Fruit fly (Drosophila melanogaster): ENCODE results near the gene CG13950.
A peak's percentile ranks its signal among the peaks of the same experiment; 100 is the strongest.

CG13950 gene

DNA sequence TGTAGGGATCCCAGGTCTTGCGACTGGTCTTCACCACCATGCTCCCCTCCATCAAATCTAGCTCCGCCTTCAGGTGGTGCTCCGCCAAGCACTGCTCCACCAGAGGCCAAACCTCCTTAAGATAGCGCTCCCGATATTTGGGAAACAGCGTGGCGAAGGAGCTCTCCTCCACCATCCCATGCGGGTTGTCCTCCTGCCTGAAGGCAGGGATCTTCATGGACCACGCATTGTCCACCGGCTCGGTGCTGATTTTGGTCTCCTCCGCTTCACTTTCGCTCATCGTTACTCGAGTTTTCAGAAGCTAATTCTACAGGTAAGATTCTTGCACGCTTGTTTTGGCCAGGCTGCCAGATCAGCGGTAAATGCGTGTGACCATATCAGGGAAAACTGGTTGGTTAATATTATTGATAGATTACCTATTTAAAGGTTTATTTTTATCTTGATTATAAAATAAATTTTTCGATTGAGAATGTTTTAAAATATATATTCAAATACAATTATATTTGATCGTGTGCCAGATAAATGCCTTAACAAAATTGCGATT is 9.6 kb downstream of the CG13950 start, which contains the start of gene dbe (continued):
- TF ChIP-seq scrt (GFP tag; optimal IDR thresholded peaks at IDR 0.05) (peak; percentile 57), pzg (GFP tag; optimal IDR thresholded peaks at IDR 0.05) (peak; percentile 37)

DNA sequence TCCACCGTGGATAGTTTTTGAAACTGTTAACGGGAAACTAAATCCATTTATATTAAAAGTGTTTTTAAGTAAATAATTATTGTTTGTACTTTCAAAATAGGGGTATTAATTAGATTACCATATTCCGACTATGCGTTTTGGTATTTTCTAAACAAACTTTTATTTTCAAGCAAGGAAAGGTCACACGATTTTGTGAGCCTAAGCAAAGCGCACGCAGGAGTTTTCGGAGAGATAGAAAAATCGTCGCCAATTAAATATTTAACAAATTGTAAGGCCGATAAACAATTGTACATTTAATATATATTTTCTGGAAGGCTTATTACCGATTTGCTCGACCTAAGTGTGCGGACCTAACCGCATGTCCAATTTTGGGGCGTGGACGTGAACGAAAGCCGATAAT is 10.3 kb downstream of the CG13950 start, which contains the start of gene PNUTS:
PNUTS (plus strand) TSS at position 181 of the 400 bp plus-strand sequence.
- peak; percentile 6 for TF ChIP-seq CG17568 (GFP tag; optimal IDR thresholded peaks at IDR 0.05)
- TF ChIP-seq CG14710 (tag; optimal IDR thresholded peaks at IDR 0.05) = no peak
- no peak for TF ChIP-seq MBD-R2 (GFP tag; IDR thresholded peaks at IDR 0.05)
- no peak for TF ChIP-seq CG4328 (GFP tag; optimal IDR thresholded peaks at IDR 0.05)
- no peak for TF ChIP-seq ase (GFP tag; IDR thresholded peaks at IDR 0.05)
- peak; percentile 25 for TF ChIP-seq pzg (GFP tag; optimal IDR thresholded peaks at IDR 0.05)
- 0 out of 4 replicates have a peak, but pooled peaks have one; percentile 6 for TF ChIP-seq Dll (GFP tag; IDR thresholded peaks at IDR 0.05; ENCODE audit: partially characterized antibody)
- TF ChIP-seq CG2875 (GFP tag; optimal IDR thresholded peaks at IDR 0.05) = no peak
- TF ChIP-seq CG2712 (tag; optimal IDR thresholded peaks at IDR 0.05) = no peak
- peak; percentile 74 for TF ChIP-seq wek (GFP tag; optimal IDR thresholded peaks at IDR 0.05)
- TF ChIP-seq Dp (GFP tag; optimal IDR thresholded peaks at IDR 0.05) = peak; percentile 56
- no peak for TF ChIP-seq CG13624 (GFP tag; optimal IDR thresholded peaks at IDR 0.05)
- TF ChIP-seq CG6272 (GFP tag; IDR thresholded peaks at IDR 0.05) = no peak
- TF ChIP-seq CG7556 (GFP tag; optimal IDR thresholded peaks at IDR 0.05) = no peak
- no peak for TF ChIP-seq schlank (tag; optimal IDR thresholded peaks at IDR 0.05)
- no peak for TF ChIP-seq CG8290 (GFP tag; optimal IDR thresholded peaks at IDR 0.05)
- peak in 1 of 2 experiments; percentile 16 for TF ChIP-seq CG8290 (tag; optimal IDR thresholded peaks at IDR 0.05)
- TF ChIP-seq al (GFP tag; IDR thresholded peaks at IDR 0.05) = no peak
- peak; percentile 70 for TF ChIP-seq gfzf (GFP tag; optimal IDR thresholded peaks at IDR 0.05)
- no peak for TF ChIP-seq TFAM (GFP tag; optimal IDR thresholded peaks at IDR 0.05)
- no peak for TF ChIP-seq CG3065 (GFP tag; optimal IDR thresholded peaks at IDR 0.05)
- no peak for TF ChIP-seq mld (GFP tag; IDR thresholded peaks at IDR 0.05; ENCODE audit: partially characterized antibody)
- no peak for TF ChIP-seq CG4707 (GFP tag; optimal IDR thresholded peaks at IDR 0.05)
- TF ChIP-seq sna (GFP tag; IDR thresholded peaks at IDR 0.05; ENCODE audit: partially characterized antibody) = no peak
- TF ChIP-seq CG12942 (GFP tag; optimal IDR thresholded peaks at IDR 0.05) = no peak
- no peak for TF ChIP-seq CG16779 (GFP tag; IDR thresholded peaks at IDR 0.05)
- TF ChIP-seq az2 (GFP tag; optimal IDR thresholded peaks at IDR 0.05) = no peak
- peak; percentile 89 for TF ChIP-seq MESR4 (GFP tag; optimal IDR thresholded peaks at IDR 0.05)
- no peak for TF ChIP-seq Six4 (GFP tag; optimal IDR thresholded peaks at IDR 0.05)
- TF ChIP-seq chinmo (GFP tag; IDR thresholded peaks at IDR 0.05; ENCODE audit: partially characterized antibody) = no peak
- no peak for TF ChIP-seq CG4404 (GFP tag; IDR thresholded peaks at IDR 0.05)
- TF ChIP-seq CG12071 (GFP tag; optimal IDR thresholded peaks at IDR 0.05) = no peak
- no peak for TF ChIP-seq Max (GFP tag; optimal IDR thresholded peaks at IDR 0.05)
- no peak for TF ChIP-seq gsb-n (tag; optimal IDR thresholded peaks at IDR 0.05)
- TF ChIP-seq bbx (GFP tag; IDR thresholded peaks at IDR 0.05; ENCODE audit: partially characterized antibody) = peak; percentile 31; the same call in 1 of the 2 replicates
- TF ChIP-seq rib (GFP tag; IDR thresholded peaks at IDR 0.05) = no peak
- TF ChIP-seq CG31388 (GFP tag; optimal IDR thresholded peaks at IDR 0.05) = no peak
- no peak for TF ChIP-seq dan (GFP tag; IDR thresholded peaks at IDR 0.05)
- no peak for TF ChIP-seq CG6813 (GFP tag; optimal IDR thresholded peaks at IDR 0.05)
- TF ChIP-seq Optix (GFP tag; IDR thresholded peaks at IDR 0.05) = no peak
- TF ChIP-seq lbe (GFP tag; optimal IDR thresholded peaks at IDR 0.05) = no peak
- no peak for TF ChIP-seq CG6683 (GFP tag; optimal IDR thresholded peaks at IDR 0.05)
- no peak for TF ChIP-seq inv (GFP tag; IDR thresholded peaks at IDR 0.05; ENCODE audit: partially characterized antibody)
- no peak for TF ChIP-seq CG6254 (GFP tag; optimal IDR thresholded peaks at IDR 0.05)
- no peak for TF ChIP-seq slp2 (GFP tag; optimal IDR thresholded peaks at IDR 0.05)
- TF ChIP-seq lola (GFP tag; optimal IDR thresholded peaks at IDR 0.05) = no peak
- TF ChIP-seq CG11093 (GFP tag; IDR thresholded peaks at IDR 0.05) = no peak

Data from whole organism, embryonic.